6 fruit fly cellular contexts compared by ENCODE assay signal in genomic region chrX:9674912-9675311, dm6.
TF ChIP-seq lines count a peak whose summit lies in the region.

No protein-coding gene starts in this region.

- TF ChIP-seq CTCF in whole organism, embryonic (GFP tag; optimal IDR thresholded peaks at IDR 0.05; lab: Kevin White, UChicago), result no peak

TF ChIP-seq in whole organism, 6 proteins besides CTCF, POLR2A, EP300 and RAD21:
- TF ChIP-seq pan (optimal IDR thresholded peaks at IDR 0.05; lab: Kevin White, UChicago) (no peak), Dll (optimal IDR thresholded peaks at IDR 0.05; lab: Kevin White, UChicago) (no peak), usp (GFP tag; optimal IDR thresholded peaks at IDR 0.05; lab: Kevin White, UChicago) (no peak), CG8478 (optimal IDR thresholded peaks at IDR 0.05; lab: Kevin White, UChicago) (peak; percentile 31), EcR (GFP tag; optimal IDR thresholded peaks at IDR 0.05; lab: Kevin White, UChicago) (no peak), psq (optimal IDR thresholded peaks at IDR 0.05; lab: Kevin White, UChicago) (no peak)

TF ChIP-seq in whole organism, adult, 20 proteins besides CTCF, POLR2A, EP300 and RAD21 (continues in another document):
- TF ChIP-seq CG5204 (GFP tag; optimal IDR thresholded peaks at IDR 0.05; lab: Kevin White, UChicago) (no peak), pad (GFP tag; optimal IDR thresholded peaks at IDR 0.05; lab: Kevin White, UChicago) (peak; percentile 22), CG7101 (tag; optimal IDR thresholded peaks at IDR 0.05; lab: Kevin White, UChicago) (no peak), tj (GFP tag; optimal IDR thresholded peaks at IDR 0.05; lab: Kevin White, UChicago) (no peak), cnc (optimal IDR thresholded peaks at IDR 0.05; lab: Kevin White, UChicago) (no peak), bab1 (GFP tag; optimal IDR thresholded peaks at IDR 0.05; lab: Kevin White, UChicago) (no peak), kay (GFP tag; lab: Kevin White, UChicago; ENCODE audit: borderline replicate concordance) (no peak), CG33017 (tag; optimal IDR thresholded peaks at IDR 0.05; lab: Kevin White, UChicago) (no peak), ovo (GFP tag; optimal IDR thresholded peaks at IDR 0.05; lab: Kevin White, UChicago) (peak; percentile 21), CG14711 (tag; optimal IDR thresholded peaks at IDR 0.05; lab: Kevin White, UChicago) (no peak), CG7045 (GFP tag; optimal IDR thresholded peaks at IDR 0.05; lab: Kevin White, UChicago) (no peak), Mnt (GFP tag; optimal IDR thresholded peaks at IDR 0.05; lab: Kevin White, UChicago) (no peak), Crg-1 (GFP tag; optimal IDR thresholded peaks at IDR 0.05; lab: Kevin White, UChicago) (no peak), CG11617 (GFP tag; optimal IDR thresholded peaks at IDR 0.05; lab: Kevin White, UChicago) (peak; percentile 16), toe (GFP tag; optimal IDR thresholded peaks at IDR 0.05; lab: Kevin White, UChicago) (no peak), Clk (GFP tag; optimal IDR thresholded peaks at IDR 0.05; lab: Kevin White, UChicago) (peak; percentile 18), Hr96 (GFP tag; optimal IDR thresholded peaks at IDR 0.05; lab: Kevin White, UChicago) (no peak), CG1620 (GFP tag; optimal IDR thresholded peaks at IDR 0.05; lab: Kevin White, UChicago) (no peak)

TF ChIP-seq in whole organism, embryonic, 481 proteins besides CTCF, POLR2A, EP300 and RAD21 (continues in another document):
- TF ChIP-seq Lhr (GFP tag; optimal IDR thresholded peaks at IDR 0.05; lab: Kevin White, UChicago) (no peak), CG30431 (GFP tag; optimal IDR thresholded peaks at IDR 0.05; lab: Kevin White, UChicago) (no peak), lab (GFP tag; optimal IDR thresholded peaks at IDR 0.05; lab: Kevin White, UChicago) (no peak), row (GFP tag; IDR thresholded peaks at IDR 0.05; lab: Robert Waterston, UW) (no peak), yki (optimal IDR thresholded peaks at IDR 0.05; lab: Kevin White, UChicago) (no peak), CG4360 (GFP tag; IDR thresholded peaks at IDR 0.05; lab: Robert Waterston, UW) (peak; percentile 91), Six4 (GFP tag; optimal IDR thresholded peaks at IDR 0.05; lab: Kevin White, UChicago) (no peak), CG10321 (GFP tag; IDR thresholded peaks at IDR 0.05; lab: Robert Waterston, UW) (peak; percentile 86), z (GFP tag; IDR thresholded peaks at IDR 0.05; lab: Robert Waterston, UW) (no peak), ewg (GFP tag; optimal IDR thresholded peaks at IDR 0.05; lab: Kevin White, UChicago) (no peak), Sry-δ (GFP tag; optimal IDR thresholded peaks at IDR 0.05; lab: Kevin White, UChicago) (no peak), CG13296 (GFP tag; optimal IDR thresholded peaks at IDR 0.05; lab: Kevin White, UChicago) (no peak), Blimp-1 (GFP tag; optimal IDR thresholded peaks at IDR 0.05; lab: Kevin White, UChicago) (no peak), unc-4 (GFP tag; IDR thresholded peaks at IDR 0.05; lab: Robert Waterston, UW; ENCODE audit: partially characterized antibody) (no peak), sr (GFP tag; IDR thresholded peaks at IDR 0.05; lab: Robert Waterston, UW) (peak; percentile 40; the same call in 1 of the 3 replicates), CG14441 (GFP tag; IDR thresholded peaks at IDR 0.05; lab: Robert Waterston, UW) (no peak), CG1832 (GFP tag; optimal IDR thresholded peaks at IDR 0.05; lab: Kevin White, UChicago) (no peak), CG4617 (GFP tag; optimal IDR thresholded peaks at IDR 0.05; lab: Kevin White, UChicago; ENCODE audit: borderline replicate concordance) (no peak)

TF ChIP-seq in whole organism, prepupa, 60 proteins besides CTCF, POLR2A, EP300 and RAD21:
- TF ChIP-seq CG6163 (GFP tag; IDR thresholded peaks at IDR 0.05; lab: Robert Waterston, UW), result no peak; the same call in 2 of the 3 replicates
- no peak for TF ChIP-seq topi (GFP tag; optimal IDR thresholded peaks at IDR 0.05; lab: Kevin White, UChicago)
- TF ChIP-seq Eip78C (GFP tag; lab: Kevin White, UChicago), result peak; percentile 40
- no peak for TF ChIP-seq fd59A (GFP tag; optimal IDR thresholded peaks at IDR 0.05; lab: Kevin White, UChicago)
- TF ChIP-seq CG7368 (GFP tag; optimal IDR thresholded peaks at IDR 0.05; lab: Kevin White, UChicago), result no peak
- no peak for TF ChIP-seq CG34406 (GFP tag; optimal IDR thresholded peaks at IDR 0.05; lab: Kevin White, UChicago)
- TF ChIP-seq Hr4 (GFP tag; optimal IDR thresholded peaks at IDR 0.05; lab: Kevin White, UChicago), result no peak
- TF ChIP-seq CG11902 (GFP tag; optimal IDR thresholded peaks at IDR 0.05; lab: Kevin White, UChicago), result no peak
- TF ChIP-seq fkh (GFP tag; optimal IDR thresholded peaks at IDR 0.05; lab: Kevin White, UChicago), result no peak
- peak; percentile 10 for TF ChIP-seq esn (GFP tag; optimal IDR thresholded peaks at IDR 0.05; lab: Kevin White, UChicago)
- peak; percentile 23 for TF ChIP-seq Ets96B (tag; optimal IDR thresholded peaks at IDR 0.05; lab: Kevin White, UChicago)
- no peak for TF ChIP-seq pdm3 (GFP tag; optimal IDR thresholded peaks at IDR 0.05; lab: Kevin White, UChicago)
- peak; percentile 2 for TF ChIP-seq CG3032 (tag; optimal IDR thresholded peaks at IDR 0.05; lab: Kevin White, UChicago)
- no peak for TF ChIP-seq Sox15 (GFP tag; optimal IDR thresholded peaks at IDR 0.05; lab: Kevin White, UChicago)
- TF ChIP-seq Hr38 (GFP tag; optimal IDR thresholded peaks at IDR 0.05; lab: Kevin White, UChicago), result no peak

TF ChIP-seq in whole organism, pupa, 21 proteins besides CTCF, POLR2A, EP300 and RAD21:
- TF ChIP-seq CG17806 (tag; optimal IDR thresholded peaks at IDR 0.05; lab: Kevin White, UChicago), result peak; percentile 10
- TF ChIP-seq gl (tag; optimal IDR thresholded peaks at IDR 0.05; lab: Kevin White, UChicago), result peak; percentile 17
- TF ChIP-seq CG14655 (GFP tag; optimal IDR thresholded peaks at IDR 0.05; lab: Kevin White, UChicago), result no peak
TF ChIP-seq in whole organism, pupa: peak in this region for 2.

TF ChIP-seq in whole organism, wandering third instar larva, 38 proteins besides CTCF, POLR2A, EP300 and RAD21:
- TF ChIP-seq woc (GFP tag; optimal IDR thresholded peaks at IDR 0.05; lab: Kevin White, UChicago), result no peak
- TF ChIP-seq N (GFP tag; optimal IDR thresholded peaks at IDR 0.05; lab: Kevin White, UChicago), result peak; percentile 74
- peak; percentile 66 for TF ChIP-seq Sp1 (GFP tag; optimal IDR thresholded peaks at IDR 0.05; lab: Kevin White, UChicago)
TF ChIP-seq in whole organism, wandering third instar larva: peak in this region for 2.
